Fruit fly (Drosophila melanogaster) whole organism, embryonic: Measurements from ENCODE around the gene Cpr76Bc.

ENCODE experiments used
- CG10209 ChIP-seq: fragments of 200-800 bp; sonication (Bioruptor generic); optimal IDR thresholded peaks from 3 replicates; lab custom pipeline; 2017; ENCODE audit warnings: missing biosample characterization, mild to moderate bottlenecking, missing genetic modification characterization, missing genetic modification reagents
- CG10366 ChIP-seq: fragments of 200-800 bp; sonication (Bioruptor generic); IDR thresholded peaks from 2 replicates; pipeline ENCODE4 v1.3.6; 2022; ENCODE audit warnings: missing biosample characterization, missing genetic modification characterization
- CG10543 ChIP-seq: fragments of 200-800 bp; sonication (Bioruptor generic); optimal IDR thresholded peaks from 3 replicates; lab custom pipeline; 2017; ENCODE audit warnings: missing biosample characterization, mild to moderate bottlenecking, missing genetic modification characterization, moderate library complexity
- CG15479 ChIP-seq: fragments of 200-800 bp; sonication (Bioruptor generic); optimal IDR thresholded peaks from 3 replicates; lab custom pipeline; 2019; ENCODE audit warnings: missing biosample characterization, mild to moderate bottlenecking, missing genetic modification characterization, moderate library complexity
- CG18619 ChIP-seq: fragments of 200-800 bp; sonication (Bioruptor generic); optimal IDR thresholded peaks from 3 replicates; lab custom pipeline; 2017; ENCODE audit warnings: missing biosample characterization, mild to moderate bottlenecking, missing genetic modification characterization
- CG2678 ChIP-seq: fragments of 200-800 bp; sonication (Bioruptor generic); optimal IDR thresholded peaks from 3 replicates; lab custom pipeline; 2019; ENCODE audit warnings: missing biosample characterization, mild to moderate bottlenecking, missing genetic modification characterization, moderate library complexity
- CG32532 ChIP-seq: fragments of 200-800 bp; sonication (Bioruptor generic); IDR thresholded peaks from 2 replicates; pipeline ENCODE4 v1.3.6; 2022; ENCODE audit warnings: missing biosample characterization, missing genetic modification characterization
- CG4404 ChIP-seq: fragments of 200-800 bp; sonication (Bioruptor generic); IDR thresholded peaks from 2 replicates; pipeline ENCODE4 v1.3.6; 2022; ENCODE audit warnings: missing biosample characterization, missing genetic modification characterization
- CG4820 ChIP-seq: fragments of 200-800 bp; sonication (Bioruptor generic); optimal IDR thresholded peaks from 3 replicates; lab custom pipeline; 2016; ENCODE audit warnings: missing biosample characterization, missing genetic modification characterization
- CG6175 ChIP-seq: fragments of 200-800 bp; sonication (Bioruptor generic); IDR thresholded peaks from 3 replicates; pipeline ENCODE4 v1.3.6; 2022; ENCODE audit warnings: missing biosample characterization, missing genetic modification characterization
- CG6254 ChIP-seq: fragments of 200-800 bp; sonication (Bioruptor generic); optimal IDR thresholded peaks from 3 replicates; lab custom pipeline; 2017; ENCODE audit warnings: mild to moderate bottlenecking, missing biosample characterization, missing genetic modification reagents, missing genetic modification characterization
- CG6689 ChIP-seq: fragments of 200-800 bp; sonication (Bioruptor generic); IDR thresholded peaks from 2 replicates; pipeline ENCODE4 v1.3.6; 2022; ENCODE audit warnings: missing biosample characterization, missing genetic modification characterization
- CG6765 ChIP-seq: fragments of 200-800 bp; sonication (Bioruptor generic); optimal IDR thresholded peaks from 3 replicates; lab custom pipeline; 2017; ENCODE audit warnings: missing biosample characterization, mild to moderate bottlenecking, missing genetic modification characterization
- CG7271 ChIP-seq: fragments of 200-800 bp; sonication (Bioruptor generic); optimal IDR thresholded peaks from 2 replicates; lab custom pipeline; 2018; ENCODE audit warnings: missing biosample characterization, mild to moderate bottlenecking, missing genetic modification characterization, moderate library complexity
- CG8944 ChIP-seq: fragments of 200-800 bp; sonication (Bioruptor generic); optimal IDR thresholded peaks from 3 replicates; lab custom pipeline; 2016; ENCODE audit warnings: missing biosample characterization, missing genetic modification characterization
- D ChIP-seq, 2 experiments: fragments of 200-800 bp in 1 of 2; fragments of >200 bp in 1 of 2; sonication (Bioruptor generic) in 1 of 2; optimal IDR thresholded peaks; 2 replicates in 1 of 2; 3 replicates in 1 of 2; lab custom pipeline; 2017; ENCODE audit warnings: mild to moderate bottlenecking in 1 of 2, missing biosample characterization in 1 of 2, missing genetic modification characterization in 1 of 2, missing genetic modification reagents in 1 of 2
- ERR ChIP-seq: fragments of 200-800 bp; sonication (Bioruptor generic); optimal IDR thresholded peaks from 2 replicates; lab custom pipeline; 2016; ENCODE audit warnings: missing biosample characterization, missing genetic modification characterization
- Hey ChIP-seq: fragments of 200-800 bp; sonication (Bioruptor generic); optimal IDR thresholded peaks from 3 replicates; lab custom pipeline; 2018; ENCODE audit warnings: missing biosample characterization, mild to moderate bottlenecking, missing genetic modification characterization
- Med ChIP-seq: fragments of 200-800 bp; sonication (Bioruptor generic); peaks from one replicate; lab custom pipeline; 2016; ENCODE audit warnings: missing biosample characterization, missing genetic modification characterization, mild to moderate bottlenecking, inconsistent platforms, moderate library complexity
- Meics ChIP-seq: fragments of 200-800 bp; sonication (Bioruptor generic); optimal IDR thresholded peaks from 2 replicates; lab custom pipeline; 2017; ENCODE audit warnings: missing biosample characterization, mild to moderate bottlenecking, missing genetic modification characterization
- NC2β ChIP-seq: fragments of 200-800 bp; sonication (Bioruptor generic); optimal IDR thresholded peaks from 2 replicates; lab custom pipeline; 2016; ENCODE audit warnings: missing biosample characterization, missing genetic modification characterization
- NfI ChIP-seq: fragments of 200-800 bp; sonication (Bioruptor generic); optimal IDR thresholded peaks from 3 replicates; lab custom pipeline; 2018; ENCODE audit warnings: missing biosample characterization, mild to moderate bottlenecking, missing genetic modification characterization, moderate library complexity
- Oaz ChIP-seq: fragments of 200-800 bp; sonication (Bioruptor generic); IDR thresholded peaks from 2 replicates; pipeline ENCODE4 v1.3.6; 2022; ENCODE audit warnings: missing biosample characterization, missing genetic modification characterization
- Usf ChIP-seq: fragments of 200-800 bp; sonication (Bioruptor generic); optimal IDR thresholded peaks from 2 replicates; lab custom pipeline; 2017; ENCODE audit warnings: missing genotype, missing biosample characterization, missing genetic modification characterization
- bsh ChIP-seq, 2 experiments: fragments of 200-800 bp; sonication (Bioruptor generic); optimal IDR thresholded peaks; 2 replicates each; lab custom pipeline; 2017 to 2018; ENCODE audit warnings: mild to moderate bottlenecking in 2 of 2, missing biosample characterization in 2 of 2, missing genetic modification characterization in 2 of 2, moderate library complexity in 1 of 2
- cg ChIP-seq: fragments of 200-800 bp; sonication (Bioruptor generic); optimal IDR thresholded peaks from 3 replicates; lab custom pipeline; 2019; ENCODE audit warnings: missing biosample characterization, mild to moderate bottlenecking, missing genetic modification characterization, moderate library complexity
- crol ChIP-seq: fragments of 200-800 bp; sonication (Bioruptor generic); IDR thresholded peaks from 2 replicates; pipeline ENCODE4 v1.3.6; 2022; ENCODE audit warnings: missing biosample characterization, missing genetic modification characterization
- grau ChIP-seq: fragments of 200-800 bp; optimal IDR thresholded peaks from 3 replicates; lab custom pipeline; 2019; ENCODE audit warnings: missing biosample characterization, mild to moderate bottlenecking, missing genetic modification characterization, moderate library complexity
- kay ChIP-seq: fragments of 200-800 bp; sonication (Bioruptor generic); optimal IDR thresholded peaks from 2 replicates; lab custom pipeline; 2016; ENCODE audit warnings: missing biosample characterization, missing genetic modification characterization
- kni ChIP-seq: fragments of 200-800 bp; sonication (Bioruptor generic); optimal IDR thresholded peaks from 3 replicates; lab custom pipeline; 2017; ENCODE audit warnings: mild to moderate bottlenecking, missing biosample characterization, missing genetic modification reagents, missing genetic modification characterization
- lov ChIP-seq, 2 experiments: fragments of 200-800 bp in 1 of 2; fragments of >200 bp in 1 of 2; sonication (Bioruptor generic) in 1 of 2; IDR thresholded peaks in 1 of 2; optimal IDR thresholded peaks in 1 of 2; 2 replicates in 1 of 2; 3 replicates in 1 of 2; pipeline versions ENCODE4 v1.3.6 to Lab custom; 2017 to 2022; ENCODE audit warnings: missing biosample characterization in 1 of 2, missing genetic modification characterization in 1 of 2
- pros ChIP-seq: fragments of 200-800 bp; sonication (Bioruptor generic); optimal IDR thresholded peaks from 3 replicates; lab custom pipeline; 2019; ENCODE audit warnings: missing biosample characterization, mild to moderate bottlenecking, missing genetic modification characterization, moderate library complexity
- scrt ChIP-seq: fragments of 200-800 bp; sonication (Bioruptor generic); optimal IDR thresholded peaks from 2 replicates; lab custom pipeline; 2018; ENCODE audit warnings: missing biosample characterization, mild to moderate bottlenecking, missing genetic modification characterization, moderate library complexity
- sqz ChIP-seq: fragments of 200-800 bp; sonication (Bioruptor generic); optimal IDR thresholded peaks from 3 replicates; lab custom pipeline; 2018; ENCODE audit warnings: missing biosample characterization, mild to moderate bottlenecking, missing genetic modification characterization
- tgo ChIP-seq: fragments of 200-800 bp; sonication (Bioruptor generic); IDR thresholded peaks from 3 replicates; pipeline ENCODE4 v1.3.6; 2022; ENCODE audit warnings: missing biosample characterization, missing genetic modification characterization
- tio ChIP-seq: fragments of 200-800 bp; sonication (Bioruptor generic); optimal IDR thresholded peaks from 2 replicates; lab custom pipeline; 2017; ENCODE audit warnings: missing biosample characterization, missing genetic modification characterization, inconsistent platforms
- ttk ChIP-seq: fragments of 200-800 bp; sonication (Bioruptor generic); IDR thresholded peaks from 2 replicates; pipeline ENCODE4 v2.1.2; 2022; ENCODE audit warnings: missing biosample characterization, missing genetic modification characterization
- zen ChIP-seq: fragments of 200-800 bp; sonication (Bioruptor generic); optimal IDR thresholded peaks from 3 replicates; lab custom pipeline; 2018; ENCODE audit warnings: missing biosample characterization, mild to moderate bottlenecking, missing genetic modification characterization, moderate library complexity

The Cpr76Bc gene

DNA sequence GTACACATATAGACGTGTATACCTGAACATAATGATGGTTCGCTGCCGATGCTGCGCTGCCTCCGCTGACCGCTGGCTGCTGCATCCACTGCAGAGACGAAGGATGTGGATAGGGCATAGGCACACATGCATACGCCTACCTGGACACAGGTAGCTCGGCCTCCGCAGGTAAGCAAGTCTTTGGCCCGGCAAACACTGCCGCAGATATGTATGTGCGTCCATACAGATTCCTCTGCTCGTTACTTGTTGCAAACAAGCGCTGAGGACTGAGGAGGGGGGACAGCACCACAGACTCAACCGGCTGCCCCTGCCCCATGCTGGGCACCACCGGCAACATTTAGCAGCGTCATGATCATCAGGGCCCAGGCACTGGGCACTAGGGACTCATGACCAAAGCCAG lies 36.0 kb downstream of the Cpr76Bc start (continued):
- TF ChIP-seq crol (peak; percentile 40; the same call in 1 of the 2 replicates), Hey (tag; lab: Kevin White, UChicago) (no peak), CG6254 (GFP tag; lab: Kevin White, UChicago) (no peak), cg (GFP tag; lab: Kevin White, UChicago) (peak; percentile 59), pros (GFP tag; lab: Kevin White, UChicago) (peak; percentile 52), kni (peak; percentile 95), tgo (GFP tag; lab: Robert Waterston, UW) (no peak), CG6689 (GFP tag; lab: Robert Waterston, UW) (no peak), CG2678 (tag; lab: Kevin White, UChicago) (no peak), tio (GFP tag; lab: Kevin White, UChicago) (no peak), CG32532 (GFP tag; lab: Robert Waterston, UW) (no peak), D (optimal IDR thresholded peaks at IDR 0.05; lab: Kevin White, UChicago) (peak; percentile 39), D (GFP tag; optimal IDR thresholded peaks at IDR 0.05; lab: Kevin White, UChicago) (no peak), Oaz (no peak), Usf (GFP tag; lab: Kevin White, UChicago) (no peak), Med (GFP tag; lab: Kevin White, UChicago) (peak; percentile 54), CG4820 (no peak), CG18619 (GFP tag; lab: Kevin White, UChicago) (no peak), NfI (GFP tag; lab: Kevin White, UChicago) (no peak), CG10366 (GFP tag; lab: Robert Waterston, UW) (no peak), CG10209 (GFP tag; lab: Kevin White, UChicago) (no peak), CG8944 (GFP tag; lab: Kevin White, UChicago) (no peak), lov (optimal IDR thresholded peaks at IDR 0.05; lab: Kevin White, UChicago) (no peak), lov (GFP tag; IDR thresholded peaks at IDR 0.05; lab: Robert Waterston, UW) (no peak), CG10543 (GFP tag; lab: Kevin White, UChicago) (peak; percentile 44), CG4404 (no peak), CG15479 (GFP tag; lab: Kevin White, UChicago) (peak; percentile 57), grau (tag; lab: Kevin White, UChicago) (no peak), zen (tag; lab: Kevin White, UChicago) (peak; percentile 46), Meics (no peak), sqz (GFP tag; lab: Kevin White, UChicago) (no peak), NC2β (GFP tag; lab: Kevin White, UChicago) (no peak), CG6765 (no peak), CG6175 (GFP tag; lab: Robert Waterston, UW) (0 out of 3 replicates have a peak, but pooled peaks have one; percentile 21), ERR (GFP tag; lab: Kevin White, UChicago) (no peak), CG7271 (tag; lab: Kevin White, UChicago) (no peak), ttk (GFP tag; lab: Robert Waterston, UW) (no peak), scrt (no peak), kay (GFP tag; lab: Kevin White, UChicago) (no peak), bsh (GFP tag; optimal IDR thresholded peaks at IDR 0.05; lab: Kevin White, UChicago) (no peak)
